Fruit fly (Drosophila melanogaster) whole organism, pupa: ENCODE measurements around the gene hbt.

ENCODE experiments used
- CG14655 ChIP-seq: fragments of 200-800 bp; sonication (Bioruptor generic); optimal IDR thresholded peaks from 3 replicates; lab custom pipeline; 2017; ENCODE audit warnings: mild to moderate bottlenecking, missing biosample characterization, missing genetic modification reagents, missing genetic modification characterization
- CG15710 ChIP-seq: fragments of 200-800 bp; sonication (Bioruptor generic); optimal IDR thresholded peaks from 2 replicates; lab custom pipeline; 2018; ENCODE audit warnings: missing biosample characterization, mild to moderate bottlenecking, missing genetic modification characterization, moderate library complexity
- CG32121 ChIP-seq: fragments of 200-800 bp; sonication (Bioruptor generic); IDR thresholded peaks from 2 replicates; pipeline ENCODE4 v1.3.6; 2022; ENCODE audit warnings: missing biosample characterization, missing genetic modification characterization
- CG4496 ChIP-seq: fragments of 200-800 bp; sonication (Bioruptor generic); IDR thresholded peaks from 3 replicates; pipeline ENCODE4 v1.3.6; 2022; ENCODE audit warnings: missing biosample characterization, missing genetic modification characterization
- CG8159 ChIP-seq: fragments of 200-800 bp; sonication (Bioruptor generic); optimal IDR thresholded peaks from 3 replicates; lab custom pipeline; 2018; ENCODE audit warnings: missing biosample characterization, mild to moderate bottlenecking, missing genetic modification characterization, moderate library complexity
- D1 ChIP-seq: fragments of 200-800 bp; sonication (Bioruptor generic); optimal IDR thresholded peaks from 2 replicates; lab custom pipeline; 2018; ENCODE audit warnings: missing biosample characterization, mild to moderate bottlenecking, missing genetic modification characterization, moderate library complexity
- EcR ChIP-seq: fragments of 200-800 bp; sonication (Bioruptor generic); optimal IDR thresholded peaks from 3 replicates; lab custom pipeline; 2019; ENCODE audit warnings: missing biosample characterization, missing genetic modification characterization, mild to moderate bottlenecking, moderate library complexity, missing genetic modification reagents
- Ets98B ChIP-seq: fragments of 200-800 bp; sonication (Bioruptor generic); IDR thresholded peaks from 2 replicates; pipeline ENCODE4 v1.3.6; 2022; ENCODE audit warnings: missing biosample characterization, missing genetic modification characterization
- Pif1A ChIP-seq: fragments of 200-800 bp; sonication (Bioruptor generic); optimal IDR thresholded peaks from 3 replicates; lab custom pipeline; 2016; ENCODE audit warnings: missing biosample characterization, missing genetic modification characterization
- fd96Ca ChIP-seq: fragments of 200-800 bp; sonication (Bioruptor generic); IDR thresholded peaks from 3 replicates; pipeline ENCODE4 v1.3.6; 2022; ENCODE audit warnings: missing biosample characterization, missing genetic modification characterization
- gl ChIP-seq: fragments of 200-800 bp; sonication (Bioruptor generic); optimal IDR thresholded peaks from 2 replicates; lab custom pipeline; 2018; ENCODE audit warnings: missing biosample characterization, mild to moderate bottlenecking, missing genetic modification characterization

dm6 chr2L:13370762-13371161 is 39.8 kb upstream of the hbt start, which contains the start of gene ND-B22:
- TF ChIP-seq EcR (GFP tag; lab: Kevin White, UChicago) (no peak), CG32121 (GFP tag; lab: Robert Waterston, UW) (no peak), D1 (tag; lab: Kevin White, UChicago) (no peak), Pif1A (no peak), CG14655 (GFP tag; lab: Kevin White, UChicago) (no peak), CG8159 (tag; lab: Kevin White, UChicago) (no peak), CG4496 (GFP tag; lab: Robert Waterston, UW) (no peak), Ets98B (no peak), gl (no peak), CG15710 (peak; percentile 17), fd96Ca (GFP tag; lab: Robert Waterston, UW) (no peak)
